Worm (Caenorhabditis elegans) whole organism, early embryonic: ENCODE data around the gene R05D8.7.

Source experiments
- B0310.2 ChIP-seq: sonication (generic microtip); optimal IDR thresholded peaks from 2 replicates; lab custom pipeline; 2016; ENCODE audit warnings: mild to moderate bottlenecking, missing genetic modification characterization, missing compliant biosample characterization
- F13C5.2 ChIP-seq: sonication (generic microtip); optimal IDR thresholded peaks from 2 replicates; lab custom pipeline; 2017; ENCODE audit warnings: mild to moderate bottlenecking, missing genetic modification characterization, inconsistent platforms, missing compliant biosample characterization
- aly-1 ChIP-seq: sonication (generic microtip); optimal IDR thresholded peaks from 2 replicates; lab custom pipeline; 2016; ENCODE audit warnings: missing genetic modification characterization, missing compliant biosample characterization
- ama-1 ChIP-seq: fragments of 150-350 bp; optimal IDR thresholded peaks from 2 replicates; lab custom pipeline; 2014
- ceh-13 ChIP-seq: fragments of 200-800 bp; sonication (Bioruptor generic); optimal IDR thresholded peaks from 2 replicates; lab custom pipeline; 2018; ENCODE audit warnings: mild to moderate bottlenecking, missing genetic modification characterization, missing compliant biosample characterization
- ceh-36 ChIP-seq: sonication (generic microtip); optimal IDR thresholded peaks from 2 replicates; lab custom pipeline; 2016; ENCODE audit warnings: missing genetic modification characterization, inconsistent platforms, missing compliant biosample characterization
- ets-7 ChIP-seq: sonication (generic microtip); optimal IDR thresholded peaks from 2 replicates; lab custom pipeline; 2016; ENCODE audit warnings: missing genotype, missing genetic modification characterization, missing compliant biosample characterization
- flt-1 ChIP-seq: fragments of 200-800 bp; sonication (Bioruptor generic); IDR thresholded peaks from 2 replicates; pipeline ENCODE4 v1.3.6; 2022; ENCODE audit warnings: missing genetic modification characterization, missing compliant biosample characterization
- hmbx-1 ChIP-seq: sonication (generic microtip); optimal IDR thresholded peaks from 2 replicates; lab custom pipeline; 2016; ENCODE audit warnings: mild to moderate bottlenecking, missing genetic modification characterization, missing compliant biosample characterization
- hmg-4 ChIP-seq: fragments of 200-800 bp; sonication (Bioruptor generic); optimal IDR thresholded peaks from 2 replicates; lab custom pipeline; 2018; ENCODE audit warnings: mild to moderate bottlenecking, missing genetic modification characterization, missing compliant biosample characterization
- hnd-1 ChIP-seq: sonication (generic microtip); optimal IDR thresholded peaks from 2 replicates; lab custom pipeline; 2016; ENCODE audit warnings: missing genetic modification characterization, missing compliant biosample characterization
- pes-1 ChIP-seq: fragments of 200-800 bp; sonication (Bioruptor generic); IDR thresholded peaks from 2 replicates; pipeline ENCODE4 v1.3.6; 2022; ENCODE audit warnings: missing genetic modification reagents, missing genetic modification characterization, missing compliant biosample characterization
- scrt-1 ChIP-seq: fragments of 200-800 bp; sonication (Bioruptor generic); IDR thresholded peaks from 2 replicates; pipeline ENCODE4 v1.3.6; 2022; ENCODE audit warnings: missing genetic modification characterization, missing compliant biosample characterization
- sea-1 ChIP-seq: fragments of 200-800 bp; sonication (Bioruptor generic); conservative IDR thresholded peaks from 2 replicates; pipeline ENCODE4 v1.3.6; 2022; ENCODE audit warnings: missing genetic modification characterization, missing compliant biosample characterization
- tbx-11 ChIP-seq: fragments of 200-800 bp; sonication (Bioruptor generic); IDR thresholded peaks from 2 replicates; pipeline ENCODE4 v1.3.6; 2022; ENCODE audit warnings: missing genetic modification characterization, missing compliant biosample characterization
- tbx-37 ChIP-seq: fragments of 200-800 bp; sonication (Bioruptor generic); conservative IDR thresholded peaks from 2 replicates; pipeline ENCODE4 v1.3.6; 2022; ENCODE audit warnings: missing genetic modification reagents, missing genetic modification characterization, missing compliant biosample characterization
- tra-4 ChIP-seq: sonication (generic microtip); optimal IDR thresholded peaks from 2 replicates; lab custom pipeline; 2017; ENCODE audit warnings: missing genetic modification characterization, missing compliant biosample characterization

R05D8.7 gene

ce11 chrV:2730784-2731480 is 32.1 kb downstream of the R05D8.7 start, which contains the start of gene dod-3:
Gene dod-3, minus strand, starts transcription at chrV:2731098.
- TF ChIP-seq F13C5.2 (tag; lab: Kevin White, UChicago) (no peak), tbx-11 (no peak), ceh-13 (GFP tag; lab: Kevin White, UChicago) (no peak), hmg-4 (GFP tag; lab: Kevin White, UChicago) (no peak), sea-1 (GFP tag; lab: Robert Waterston, UW) (no peak), ama-1 (lab: Kevin White, UChicago) (no peak), scrt-1 (GFP tag; lab: Robert Waterston, UW) (no peak), pes-1 (GFP tag; lab: Robert Waterston, UW) (no peak), aly-1 (tag; lab: Kevin White, UChicago) (no peak)

ce11 chrV:2728236-2728635 is 34.8 kb downstream of the R05D8.7 start, which contains the start of gene str-33:
Gene str-33, plus strand, starts transcription at chrV:2728536.
- TF ChIP-seq pes-1 (GFP tag; lab: Robert Waterston, UW) (no peak), F13C5.2 (tag; lab: Kevin White, UChicago) (no peak), ceh-13 (GFP tag; lab: Kevin White, UChicago) (no peak), hmg-4 (GFP tag; lab: Kevin White, UChicago) (no peak), sea-1 (GFP tag; lab: Robert Waterston, UW) (no peak), hmbx-1 (tag; lab: Kevin White, UChicago) (no peak), aly-1 (tag; lab: Kevin White, UChicago) (no peak), tbx-37 (GFP tag; lab: Robert Waterston, UW) (no peak), tbx-11 (no peak), ceh-36 (no peak), hnd-1 (tag; lab: Kevin White, UChicago) (no peak), tra-4 (tag; lab: Kevin White, UChicago) (no peak), ets-7 (tag; lab: Kevin White, UChicago) (no peak), ama-1 (lab: Kevin White, UChicago) (no peak)

DNA sequence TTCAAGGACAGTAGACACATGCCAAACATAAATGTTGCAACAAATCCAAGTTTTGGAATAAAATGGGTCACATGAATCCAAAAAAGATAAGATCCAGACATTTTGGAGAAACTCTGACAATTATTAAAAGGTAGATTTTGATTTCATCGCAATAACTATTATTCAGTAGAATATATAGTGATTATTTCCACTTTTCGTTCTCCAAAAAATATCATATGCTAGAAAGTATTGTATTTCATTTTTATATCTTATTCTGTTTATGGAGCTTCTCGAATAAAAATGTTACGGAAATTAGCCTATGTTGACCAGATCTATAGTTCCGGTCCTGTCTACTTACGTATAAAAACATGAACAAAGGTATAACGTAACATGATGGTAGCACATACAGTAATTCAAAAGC is 35.9 kb downstream of the R05D8.7 start, which contains the start of gene str-13:
str-13 (minus strand) TSS at position 101 of the 400 bp plus-strand sequence.
- no peak for TF ChIP-seq ceh-36
- TF ChIP-seq scrt-1 (GFP tag; lab: Robert Waterston, UW), result no peak
- no peak for TF ChIP-seq ets-7 (tag; lab: Kevin White, UChicago)
- TF ChIP-seq ceh-13 (GFP tag; lab: Kevin White, UChicago), result no peak
- no peak for TF ChIP-seq hmg-4 (GFP tag; lab: Kevin White, UChicago)
- no peak for TF ChIP-seq sea-1 (GFP tag; lab: Robert Waterston, UW)
- no peak for TF ChIP-seq hnd-1 (tag; lab: Kevin White, UChicago)
- TF ChIP-seq pes-1 (GFP tag; lab: Robert Waterston, UW), result no peak
- TF ChIP-seq tbx-11, result no peak
- TF ChIP-seq flt-1 (GFP tag; lab: Robert Waterston, UW), result no peak
- TF ChIP-seq aly-1 (tag; lab: Kevin White, UChicago), result no peak
- no peak for TF ChIP-seq B0310.2 (tag; lab: Kevin White, UChicago)
- no peak for TF ChIP-seq ama-1 (lab: Kevin White, UChicago)
- no peak for TF ChIP-seq tbx-37 (GFP tag; lab: Robert Waterston, UW)

- no peak for TF ChIP-seq hnd-1 (tag; lab: Kevin White, UChicago)
- TF ChIP-seq flt-1 (GFP tag; lab: Robert Waterston, UW), result no peak
- TF ChIP-seq tra-4 (tag; lab: Kevin White, UChicago), result no peak
- no peak for TF ChIP-seq ceh-36
- no peak for TF ChIP-seq ceh-13 (GFP tag; lab: Kevin White, UChicago)
- no peak for TF ChIP-seq pes-1 (GFP tag; lab: Robert Waterston, UW)
- no peak for TF ChIP-seq ama-1 (lab: Kevin White, UChicago)
- TF ChIP-seq sea-1 (GFP tag; lab: Robert Waterston, UW), result no peak
- TF ChIP-seq hmg-4 (GFP tag; lab: Kevin White, UChicago), result no peak
- TF ChIP-seq F13C5.2 (tag; lab: Kevin White, UChicago), result no peak
- TF ChIP-seq ets-7 (tag; lab: Kevin White, UChicago), result no peak
- no peak for TF ChIP-seq tbx-37 (GFP tag; lab: Robert Waterston, UW)
- TF ChIP-seq hmbx-1 (tag; lab: Kevin White, UChicago), result no peak
- TF ChIP-seq B0310.2 (tag; lab: Kevin White, UChicago), result no peak
- TF ChIP-seq scrt-1 (GFP tag; lab: Robert Waterston, UW), result no peak
- no peak for TF ChIP-seq aly-1 (tag; lab: Kevin White, UChicago)
- no peak for TF ChIP-seq tbx-11
These were observed 37.8 kb downstream of the R05D8.7 start, which contains the start of gene srg-59 for ce11 chrV:2725225-2725624. Gene srg-59, minus strand, starts transcription at chrV:2725325.

- no peak for TF ChIP-seq hnd-1 (tag; lab: Kevin White, UChicago)
- TF ChIP-seq aly-1 (tag; lab: Kevin White, UChicago), result no peak
- TF ChIP-seq sea-1 (GFP tag; lab: Robert Waterston, UW), result no peak
- no peak for TF ChIP-seq tra-4 (tag; lab: Kevin White, UChicago)
- no peak for TF ChIP-seq flt-1 (GFP tag; lab: Robert Waterston, UW)
- no peak for TF ChIP-seq pes-1 (GFP tag; lab: Robert Waterston, UW)
- TF ChIP-seq tbx-37 (GFP tag; lab: Robert Waterston, UW), result no peak
- TF ChIP-seq hmg-4 (GFP tag; lab: Kevin White, UChicago), result no peak
These were observed 40.5 kb downstream of the R05D8.7 start, which contains the start of gene srg-60 for ce11 chrV:2722555-2722954. Gene srg-60, minus strand, starts transcription at chrV:2722655.

- TF ChIP-seq ceh-13 (GFP tag; lab: Kevin White, UChicago) (no peak), pes-1 (GFP tag; lab: Robert Waterston, UW) (no peak)
These were observed 42.2 kb downstream of the R05D8.7 start, which contains the start of gene srt-27 for ce11 chrV:2720763-2721162. Gene srt-27, minus strand, starts transcription at chrV:2720863.
